Worm (Caenorhabditis elegans) whole organism, late embryonic: ENCODE measurements around the gene srh-135.

Experiments used
- F13H6.1 ChIP-seq: sonication (generic microtip); optimal IDR thresholded peaks from 2 replicates; lab custom pipeline; 2016; ENCODE audit warnings: missing genetic modification characterization, missing compliant biosample characterization
- Y22D7AL.16 ChIP-seq: sonication (generic microtip); optimal IDR thresholded peaks from 2 replicates; lab custom pipeline; 2016; ENCODE audit warnings: missing genetic modification characterization, missing compliant biosample characterization
- ceh-18 ChIP-seq: sonication (generic microtip); optimal IDR thresholded peaks from 2 replicates; lab custom pipeline; 2016; ENCODE audit warnings: missing genetic modification characterization, missing compliant biosample characterization

srh-135 gene

DNA sequence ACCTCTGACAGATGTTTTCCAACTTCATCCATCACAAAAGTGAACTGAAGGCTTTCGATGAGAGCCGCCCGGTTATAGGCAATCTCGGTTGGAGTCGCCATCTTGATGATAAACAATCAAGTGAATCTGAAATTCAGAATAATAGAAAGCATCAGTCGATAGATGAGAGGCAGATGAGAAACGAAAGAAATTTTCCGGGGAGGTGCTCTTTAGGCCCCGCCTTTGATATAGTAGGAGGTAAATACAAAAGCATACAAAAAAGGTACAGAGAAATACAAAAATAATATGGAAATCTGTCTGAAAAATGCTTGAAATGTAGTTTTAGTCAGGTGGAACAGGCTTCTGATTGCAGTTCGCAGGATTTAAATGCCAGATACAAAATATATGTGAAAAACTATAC, 44.3 kb downstream of the srh-135 start, which contains the start of gene srd-1:
TSS of gene srd-1 (minus strand) at position 101 of the 400 bp plus-strand sequence.
- no peak for TF ChIP-seq Y22D7AL.16 (tag; lab: Kevin White, UChicago)
- TF ChIP-seq ceh-18 (tag; lab: Kevin White, UChicago) = no peak
- TF ChIP-seq F13H6.1 = no peak
